Worm (Caenorhabditis elegans) whole organism, L1 larva: ENCODE results near the gene set-25.
A peak's percentile ranks its signal among the peaks of the same experiment; 100 is the strongest.

Experiments
- aha-1 ChIP-seq: fragments of 150-350 bp; optimal IDR thresholded peaks from 2 replicates; lab custom pipeline; 2014; ENCODE audit warnings: missing biosample characterization, missing genetic modification characterization
- blmp-1 ChIP-seq: fragments of 150-350 bp; optimal IDR thresholded peaks from 2 replicates; lab custom pipeline; 2014; ENCODE audit warnings: missing biosample characterization, missing genetic modification characterization
- ceh-82 ChIP-seq, 3 experiments: fragments of 150-350 bp in 1 of 3; sonication (generic microtip) in 2 of 3; optimal IDR thresholded peaks; 2 replicates each; lab custom pipeline; 2014 to 2017; ENCODE audit warnings: missing biosample characterization in 3 of 3, missing genetic modification characterization in 3 of 3
- ces-1 ChIP-seq: fragments of 150-350 bp; optimal IDR thresholded peaks from 2 replicates; lab custom pipeline; 2014; ENCODE audit warnings: missing biosample characterization, missing genetic modification reagents, missing genetic modification characterization
- dpl-1 ChIP-seq, 3 experiments: fragments of 150-350 bp in 2 of 3; sonication (generic microtip) in 1 of 3; optimal IDR thresholded peaks; 2 replicates each; lab custom pipeline; 2014 to 2017; ENCODE audit warnings: missing biosample characterization in 3 of 3, missing genetic modification characterization in 3 of 3, missing genetic modification reagents in 3 of 3
- dsc-1 ChIP-seq: sonication (generic microtip); optimal IDR thresholded peaks from 2 replicates; lab custom pipeline; 2016; ENCODE audit warnings: mild to moderate bottlenecking, missing genetic modification characterization, missing compliant biosample characterization
- efl-3 ChIP-seq: fragments of 200-800 bp; sonication (Bioruptor generic); optimal IDR thresholded peaks from 2 replicates; lab custom pipeline; 2018; ENCODE audit warnings: mild to moderate bottlenecking, missing genetic modification characterization, missing compliant biosample characterization
- egl-27 ChIP-seq, 2 experiments: fragments of 150-350 bp in 1 of 2; sonication (generic microtip); optimal IDR thresholded peaks; 3 replicates each; lab custom pipeline; 2017 to 2018; ENCODE audit warnings: missing biosample characterization in 2 of 2, missing genetic modification characterization in 2 of 2, missing genetic modification reagents in 2 of 2
- elt-2 ChIP-seq: sonication (generic microtip); optimal IDR thresholded peaks from 2 replicates; lab custom pipeline; 2016; ENCODE audit warnings: missing genetic modification characterization, mild to moderate bottlenecking, inconsistent platforms, missing compliant biosample characterization, missing genetic modification reagents
- ets-5 ChIP-seq: fragments of 200-800 bp; sonication (Bioruptor generic); IDR thresholded peaks from 2 replicates; pipeline ENCODE4 v1.3.6; 2022; ENCODE audit warnings: missing genetic modification characterization, missing compliant biosample characterization
- fkh-10 ChIP-seq: sonication (generic microtip); optimal IDR thresholded peaks from 2 replicates; lab custom pipeline; 2017; ENCODE audit warnings: missing biosample characterization, missing genetic modification reagents, missing genetic modification characterization
- fkh-4 ChIP-seq: sonication (generic microtip); optimal IDR thresholded peaks from 2 replicates; lab custom pipeline; 2016; ENCODE audit warnings: missing compliant biosample characterization, missing genetic modification characterization, borderline replicate concordance
- fkh-8 ChIP-seq: sonication (generic microtip); optimal IDR thresholded peaks from 2 replicates; lab custom pipeline; 2016; ENCODE audit warnings: mild to moderate bottlenecking, missing genetic modification characterization, missing compliant biosample characterization
- fos-1 ChIP-seq: fragments of 150-350 bp; optimal IDR thresholded peaks from 2 replicates; lab custom pipeline; 2014; ENCODE audit warnings: missing biosample characterization, missing genetic modification characterization
- hpl-2 ChIP-seq: fragments of 150-350 bp; optimal IDR thresholded peaks from 2 replicates; lab custom pipeline; 2014; ENCODE audit warnings: missing biosample characterization, missing genetic modification reagents, missing genetic modification characterization
- irx-1 ChIP-seq: sonication (generic microtip); optimal IDR thresholded peaks from 2 replicates; lab custom pipeline; 2016; ENCODE audit warnings: missing genetic modification characterization, missing compliant biosample characterization
- isw-1 ChIP-seq: fragments of 200-800 bp; sonication (Bioruptor generic); IDR thresholded peaks from 2 replicates; pipeline ENCODE4 v1.3.6; 2022; ENCODE audit warnings: missing genetic modification characterization, missing compliant biosample characterization
- lin-14 ChIP-seq: fragments of 200-800 bp; sonication (Bioruptor generic); optimal IDR thresholded peaks from 2 replicates; lab custom pipeline; 2018; ENCODE audit warnings: mild to moderate bottlenecking, missing genetic modification characterization, moderate library complexity, missing compliant biosample characterization
- lin-35 ChIP-seq, 2 experiments: fragments of 150-350 bp; optimal IDR thresholded peaks; 2 replicates each; lab custom pipeline; 2014; ENCODE audit warnings: missing biosample characterization in 2 of 2, missing genetic modification characterization in 2 of 2, missing genetic modification reagents in 2 of 2
- lir-3 ChIP-seq: sonication (generic microtip); optimal IDR thresholded peaks from 2 replicates; lab custom pipeline; 2016; ENCODE audit warnings: mild to moderate bottlenecking, missing genetic modification characterization, moderate library complexity, missing compliant biosample characterization; ENCODE audit not compliant: poor library complexity
- lsy-2 ChIP-seq, 2 experiments: fragments of 150-350 bp; optimal IDR thresholded peaks; 2 replicates each; lab custom pipeline; 2014; ENCODE audit warnings: missing biosample characterization in 2 of 2, missing genetic modification characterization in 2 of 2
- mab-9 ChIP-seq: fragments of 200-800 bp; sonication (Bioruptor generic); IDR thresholded peaks from 2 replicates; pipeline ENCODE4 v1.3.6; 2022; ENCODE audit warnings: missing genetic modification reagents, missing genetic modification characterization, missing compliant biosample characterization
- mef-2 ChIP-seq: fragments of 150-350 bp; optimal IDR thresholded peaks from 2 replicates; lab custom pipeline; 2014; ENCODE audit warnings: missing biosample characterization, missing genetic modification characterization
- mep-1 ChIP-seq: fragments of 150-350 bp; optimal IDR thresholded peaks from 2 replicates; lab custom pipeline; 2014; ENCODE audit warnings: missing biosample characterization, missing genetic modification characterization
- nhr-19 ChIP-seq: fragments of 200-800 bp; sonication (Bioruptor generic); conservative IDR thresholded peaks from 2 replicates; pipeline ENCODE4 v1.3.6; 2022; ENCODE audit warnings: missing genetic modification characterization, missing compliant biosample characterization
- nhr-20 ChIP-seq: sonication (generic microtip); optimal IDR thresholded peaks from 2 replicates; lab custom pipeline; 2016; ENCODE audit warnings: mild to moderate bottlenecking, missing genetic modification characterization, missing compliant biosample characterization
- nhr-47 ChIP-seq: sonication (generic microtip); optimal IDR thresholded peaks from 2 replicates; lab custom pipeline; 2016; ENCODE audit warnings: mild to moderate bottlenecking, missing genetic modification characterization, moderate library complexity, missing compliant biosample characterization
- nhr-71 ChIP-seq: sonication (generic microtip); optimal IDR thresholded peaks from 2 replicates; lab custom pipeline; 2016; ENCODE audit warnings: mild to moderate bottlenecking, missing genetic modification characterization, moderate library complexity, missing compliant biosample characterization
- nhr-77 ChIP-seq: fragments of 150-350 bp; optimal IDR thresholded peaks from 2 replicates; lab custom pipeline; 2014; ENCODE audit warnings: missing biosample characterization, missing genetic modification characterization
- nhr-84 ChIP-seq: sonication (generic microtip); optimal IDR thresholded peaks from 2 replicates; lab custom pipeline; 2017; ENCODE audit warnings: missing biosample characterization, missing genetic modification characterization
- nhr-90 ChIP-seq: sonication (generic microtip); optimal IDR thresholded peaks from 2 replicates; lab custom pipeline; 2016; ENCODE audit warnings: mild to moderate bottlenecking, missing genetic modification characterization, missing compliant biosample characterization; ENCODE audit not compliant: poor library complexity
- pax-3 ChIP-seq: fragments of 200-800 bp; sonication (Bioruptor generic); optimal IDR thresholded peaks from 2 replicates; lab custom pipeline; 2018; ENCODE audit warnings: mild to moderate bottlenecking, missing genetic modification characterization, moderate library complexity, missing compliant biosample characterization
- pqm-1 ChIP-seq: sonication (generic microtip); optimal IDR thresholded peaks from 3 replicates; lab custom pipeline; 2017; ENCODE audit warnings: missing biosample characterization, missing genetic modification characterization
- snu-23 ChIP-seq: sonication (generic microtip); optimal IDR thresholded peaks from 2 replicates; lab custom pipeline; 2016; ENCODE audit warnings: missing genetic modification characterization, missing compliant biosample characterization
- sox-4 ChIP-seq: sonication (generic microtip); optimal IDR thresholded peaks from 2 replicates; lab custom pipeline; 2016; ENCODE audit warnings: missing genetic modification characterization, missing compliant biosample characterization
- sptf-1 ChIP-seq: fragments of 150-350 bp; optimal IDR thresholded peaks from 2 replicates; lab custom pipeline; 2014; ENCODE audit warnings: missing biosample characterization, missing genetic modification characterization
- sup-37 ChIP-seq: fragments of 200-800 bp; sonication (Bioruptor generic); optimal IDR thresholded peaks from 2 replicates; lab custom pipeline; 2018; ENCODE audit warnings: mild to moderate bottlenecking, missing genetic modification characterization, missing compliant biosample characterization
- tbx-2 ChIP-seq: sonication (generic microtip); optimal IDR thresholded peaks from 2 replicates; lab custom pipeline; 2016; ENCODE audit warnings: missing genetic modification characterization, missing compliant biosample characterization
- unc-130 ChIP-seq: fragments of 150-350 bp; optimal IDR thresholded peaks from 2 replicates; lab custom pipeline; 2017; ENCODE audit warnings: missing biosample characterization, missing genetic modification characterization, inconsistent platforms
- unc-30 ChIP-seq: sonication (generic microtip); optimal IDR thresholded peaks from 2 replicates; lab custom pipeline; 2017; ENCODE audit warnings: missing biosample characterization, missing genetic modification characterization
- unc-86 ChIP-seq: sonication (generic microtip); optimal IDR thresholded peaks from 2 replicates; lab custom pipeline; 2016; ENCODE audit warnings: missing genetic modification characterization, missing compliant biosample characterization
- xbp-1 ChIP-seq: sonication (generic microtip); optimal IDR thresholded peaks from 2 replicates; lab custom pipeline; 2016; ENCODE audit warnings: missing genetic modification characterization, missing compliant biosample characterization
- zip-4 ChIP-seq: fragments of 200-800 bp; sonication (Bioruptor generic); optimal IDR thresholded peaks from 2 replicates; lab custom pipeline; 2018; ENCODE audit warnings: mild to moderate bottlenecking, missing genetic modification characterization, moderate library complexity, missing compliant biosample characterization

Gene set-25

ce11 chrIII:13275784-13276183 is 17.1 kb downstream of the set-25 start (continued):
- no peak for TF ChIP-seq blmp-1 (tag; lab: Kevin White, UChicago)
- peak; percentile 77 for TF ChIP-seq dsc-1 (tag; lab: Kevin White, UChicago)
- TF ChIP-seq mef-2 (tag; lab: Kevin White, UChicago), result no peak
- no peak for TF ChIP-seq fkh-4 (tag; lab: Kevin White, UChicago)
- TF ChIP-seq zip-4 (GFP tag; lab: Kevin White, UChicago), result no peak
- TF ChIP-seq lir-3 (tag; lab: Kevin White, UChicago), result peak; percentile 24
- TF ChIP-seq sox-4 (tag; lab: Kevin White, UChicago), result no peak
- no peak for TF ChIP-seq pqm-1
- TF ChIP-seq nhr-77 (tag; lab: Kevin White, UChicago), result peak; percentile 20
- TF ChIP-seq nhr-19 (GFP tag; lab: Robert Waterston, UW), result peak; percentile 48
- peak in 1 of 2 experiments; percentile 74 for TF ChIP-seq lin-35 (GFP tag; optimal IDR thresholded peaks at IDR 0.05; lab: Kevin White, UChicago)
- no peak for TF ChIP-seq unc-30 (tag; lab: Kevin White, UChicago)
- TF ChIP-seq nhr-20 (tag; lab: Kevin White, UChicago), result peak; percentile 44

DNA sequence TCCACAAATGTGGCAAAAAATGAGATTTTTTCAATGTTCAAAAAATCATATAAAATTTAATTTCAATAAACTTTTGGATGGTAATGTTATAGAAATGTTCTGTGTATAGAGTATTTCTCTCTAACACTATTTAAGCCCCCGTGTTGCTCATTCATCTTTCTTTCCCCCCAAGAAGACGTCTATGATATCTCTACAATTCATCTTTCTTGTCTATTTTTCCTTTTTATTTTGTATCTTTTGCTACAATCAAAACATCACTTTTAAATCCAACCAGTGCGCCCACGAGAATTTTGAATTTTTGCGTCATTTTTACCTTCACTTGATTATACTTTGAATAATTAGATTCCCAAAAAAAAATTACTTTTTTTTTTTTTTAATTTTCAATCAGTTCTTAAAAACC is 20.1 kb downstream of the set-25 start:
- TF ChIP-seq hpl-2 (GFP tag; lab: Kevin White, UChicago) (no peak), unc-130 (no peak), unc-86 (tag; lab: Kevin White, UChicago) (no peak), sptf-1 (tag; lab: Kevin White, UChicago) (no peak), elt-2 (tag; lab: Kevin White, UChicago) (no peak), snu-23 (no peak), dpl-1 (GFP tag; optimal IDR thresholded peaks at IDR 0.05; lab: Kevin White, UChicago) (no peak), fos-1 (tag; lab: Kevin White, UChicago) (no peak)

DNA sequence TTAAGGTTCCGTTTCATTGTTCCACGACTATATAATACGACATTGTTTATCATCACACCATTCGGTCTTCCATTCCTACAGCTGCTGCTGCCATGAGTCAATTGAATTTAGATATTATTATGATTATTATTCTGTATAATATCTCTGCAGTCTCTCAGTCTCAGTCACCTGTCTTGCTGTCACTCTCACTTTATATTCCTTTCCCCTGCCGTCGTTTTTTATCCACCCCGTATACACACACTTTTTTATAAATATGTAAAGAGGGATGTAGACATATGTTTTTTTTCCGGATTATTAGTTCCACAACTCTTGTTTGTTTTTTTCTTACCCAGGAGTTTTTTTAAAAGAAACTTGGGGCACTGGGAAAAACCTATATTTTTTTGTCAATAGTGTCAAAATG is 20.7 kb downstream of the set-25 start:
- TF ChIP-seq blmp-1 (tag; lab: Kevin White, UChicago) (peak; percentile 74), unc-86 (tag; lab: Kevin White, UChicago) (no peak), sup-37 (no peak), aha-1 (no peak), fkh-8 (tag; lab: Kevin White, UChicago) (peak; percentile 15), efl-3 (no peak), unc-30 (tag; lab: Kevin White, UChicago) (no peak), isw-1 (GFP tag; lab: Robert Waterston, UW) (no peak), nhr-90 (tag; lab: Kevin White, UChicago) (no peak), ces-1 (GFP tag; lab: Kevin White, UChicago) (no peak)
- TF ChIP-seq, all 84 proteins: peak for 2

DNA sequence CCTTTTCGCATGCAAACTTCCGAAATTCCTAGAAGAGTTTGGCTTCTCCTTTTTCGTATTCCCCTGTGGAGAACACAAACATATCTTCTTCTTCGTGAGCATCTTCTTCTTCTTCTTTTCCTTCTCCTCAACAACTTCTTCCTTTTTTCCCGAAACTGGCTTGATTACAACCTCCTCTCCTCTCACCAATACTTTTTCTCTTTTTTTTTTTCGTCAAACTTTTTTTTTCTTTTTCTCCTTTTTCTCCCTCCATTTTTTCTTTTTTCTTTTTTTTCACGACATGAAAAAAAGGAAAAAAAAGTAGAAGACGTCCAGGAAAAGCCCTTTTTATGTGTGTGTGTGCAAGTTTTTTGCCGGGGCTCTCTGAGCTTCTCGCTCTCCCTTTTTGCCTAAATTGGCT is 22.0 kb downstream of the set-25 start:
- TF ChIP-seq lin-14 (GFP tag; lab: Kevin White, UChicago), result peak; percentile 87
- TF ChIP-seq ets-5, result no peak
- TF ChIP-seq irx-1, result peak; percentile 1
- TF ChIP-seq egl-27 (tag; optimal IDR thresholded peaks at IDR 0.05; lab: Kevin White, UChicago), result no peak
- no peak for TF ChIP-seq xbp-1
- peak; percentile 50 for TF ChIP-seq mep-1 (tag; lab: Kevin White, UChicago)
- TF ChIP-seq pax-3 (tag; lab: Kevin White, UChicago), result no peak
- peak; percentile 24 to 48 for TF ChIP-seq lsy-2 (tag; optimal IDR thresholded peaks at IDR 0.05; lab: Kevin White, UChicago)
- no peak for TF ChIP-seq tbx-2 (tag; lab: Kevin White, UChicago)
- no peak for TF ChIP-seq snu-23
- TF ChIP-seq lin-35 (GFP tag; optimal IDR thresholded peaks at IDR 0.05; lab: Kevin White, UChicago), result no peak
- peak; percentile 42 for TF ChIP-seq nhr-47 (tag; lab: Kevin White, UChicago)
- TF ChIP-seq fkh-8 (tag; lab: Kevin White, UChicago), result peak; percentile 19
- TF ChIP-seq hpl-2 (GFP tag; lab: Kevin White, UChicago), result no peak
- peak in 2 of 3 experiments; percentile 5 to 41 for TF ChIP-seq ceh-82 (tag; optimal IDR thresholded peaks at IDR 0.05; lab: Kevin White, UChicago)
- no peak for TF ChIP-seq unc-30 (tag; lab: Kevin White, UChicago)
- TF ChIP-seq fkh-10 (GFP tag; lab: Kevin White, UChicago), result peak; percentile 43
- no peak for TF ChIP-seq lir-3 (tag; lab: Kevin White, UChicago)
- peak; percentile 47 for TF ChIP-seq nhr-71
- TF ChIP-seq mab-9, result 0 out of 2 replicates have a peak, but pooled peaks have one; percentile 20
- TF ChIP-seq nhr-84 (tag; lab: Kevin White, UChicago), result no peak
